Worm (Caenorhabditis elegans): ENCODE data around the gene frpr-14.
A peak's percentile ranks its signal among the peaks of the same experiment; 100 is the strongest.
"Not testable (repeated sequence)": the region's sequence is repeated elsewhere in the genome, so short reads cannot be mapped to it uniquely, and the experiment has no call there.

The frpr-14 gene

DNA sequence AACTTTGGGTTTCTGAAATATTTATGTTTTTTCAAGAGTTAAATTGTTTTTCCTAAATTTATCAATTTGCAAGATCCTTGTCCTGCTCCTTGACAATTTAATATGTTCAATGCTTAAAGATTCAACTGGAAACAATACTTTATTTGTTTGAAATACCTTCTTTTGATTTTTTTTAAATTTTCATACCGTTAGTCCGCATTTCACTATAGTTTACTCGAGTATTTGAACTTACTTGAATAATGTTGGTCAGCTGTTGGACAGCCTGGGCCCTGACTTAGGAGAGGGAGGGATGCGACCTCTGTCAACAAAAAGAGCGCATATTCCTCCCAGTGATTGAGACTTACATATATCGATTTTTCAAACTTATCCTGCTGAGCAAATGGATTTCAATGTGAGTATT, 44.7 kb upstream of the frpr-14 start, which contains the start of gene W04H10.5:
Gene W04H10.5 (plus strand): TSS at position 301 of the 400 bp plus-strand sequence.
- no peak for TF ChIP-seq snpc-4 (tag; optimal IDR thresholded peaks at IDR 0.05)
- peak; percentile 66 for TF ChIP-seq hlh-1 (tag; optimal IDR thresholded peaks at IDR 0.05)

- TF ChIP-seq ceh-83 (GFP tag; optimal IDR thresholded peaks at IDR 0.05) (no peak), lsy-2 (tag; optimal IDR thresholded peaks at IDR 0.05) (no peak), M03D4.4 (tag; optimal IDR thresholded peaks at IDR 0.05) (no peak), cnd-1 (tag; optimal IDR thresholded peaks at IDR 0.05) (no peak), unc-120 (tag; optimal IDR thresholded peaks at IDR 0.05; ENCODE audit: poor library complexity, severe bottlenecking) (no peak), ztf-11 (tag; optimal IDR thresholded peaks at IDR 0.05) (no peak), blmp-1 (tag; optimal IDR thresholded peaks at IDR 0.05) (no peak), bed-3 (GFP tag; optimal IDR thresholded peaks at IDR 0.05) (no peak), nhr-2 (tag; optimal IDR thresholded peaks at IDR 0.05) (no peak)
These were observed 42.4 kb upstream of the frpr-14 start, which contains the start of gene W04H10.6 for ce11 chrII:608341-608740. Gene W04H10.6, minus strand, starts transcription at chrII:608441.

DNA sequence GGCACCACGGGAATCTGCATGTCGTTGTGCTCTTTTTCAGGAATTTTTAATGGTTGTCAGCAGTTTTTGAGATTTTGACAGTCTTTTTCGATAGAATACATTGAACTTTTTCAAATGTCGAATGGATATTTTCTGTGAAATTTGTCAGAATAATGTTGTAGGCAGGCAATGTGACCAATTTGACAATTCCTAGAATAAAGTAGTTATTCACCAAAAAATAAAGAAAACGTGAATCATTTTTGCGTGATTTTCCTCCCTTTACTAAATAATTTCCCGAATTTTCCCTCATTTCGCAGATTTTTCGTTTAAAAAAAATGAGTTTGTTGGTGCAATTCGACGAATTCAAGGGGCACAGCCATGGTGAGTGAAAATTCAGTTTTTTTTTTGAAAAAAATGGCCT, 42.0 kb upstream of the frpr-14 start, which contains the start of gene W04H10.1:
Gene W04H10.1 (plus strand): TSS at position 301 of the 400 bp plus-strand sequence.
- TF ChIP-seq lin-13 (tag; optimal IDR thresholded peaks at IDR 0.05) (no peak), ceh-43 (GFP tag; optimal IDR thresholded peaks at IDR 0.05) (no peak), pha-4 (tag; optimal IDR thresholded peaks at IDR 0.05) (no peak), ceh-83 (GFP tag; optimal IDR thresholded peaks at IDR 0.05) (no peak), sptf-1 (tag; optimal IDR thresholded peaks at IDR 0.05) (no peak), unc-120 (tag; optimal IDR thresholded peaks at IDR 0.05; ENCODE audit: poor library complexity, severe bottlenecking) (no peak), flh-1 (GFP tag; optimal IDR thresholded peaks at IDR 0.05) (no peak), tbx-8 (GFP tag; optimal IDR thresholded peaks at IDR 0.05) (no peak), nhr-2 (tag; optimal IDR thresholded peaks at IDR 0.05) (no peak), bed-3 (GFP tag; optimal IDR thresholded peaks at IDR 0.05) (no peak), lsy-2 (tag; optimal IDR thresholded peaks at IDR 0.05) (no peak), drap-1 (GFP tag; optimal IDR thresholded peaks at IDR 0.05) (no peak), ham-2 (GFP tag; optimal IDR thresholded peaks at IDR 0.05) (no peak), zip-8 (tag; optimal IDR thresholded peaks at IDR 0.05) (no peak), ztf-11 (tag; optimal IDR thresholded peaks at IDR 0.05) (no peak), hlh-1 (tag; optimal IDR thresholded peaks at IDR 0.05) (no peak)

ce11 chrII:612361-612760, 38.4 kb upstream of the frpr-14 start, which contains the start of gene clec-118:
Gene clec-118, minus strand, starts transcription at chrII:612461.
- not testable (repeated sequence) for TF ChIP-seq lin-32 (GFP tag; optimal IDR thresholded peaks at IDR 0.05); elt-1 (tag; optimal IDR thresholded peaks at IDR 0.05; ENCODE audit: borderline replicate concordance, insufficient read depth); ceh-83 (GFP tag; optimal IDR thresholded peaks at IDR 0.05)

DNA sequence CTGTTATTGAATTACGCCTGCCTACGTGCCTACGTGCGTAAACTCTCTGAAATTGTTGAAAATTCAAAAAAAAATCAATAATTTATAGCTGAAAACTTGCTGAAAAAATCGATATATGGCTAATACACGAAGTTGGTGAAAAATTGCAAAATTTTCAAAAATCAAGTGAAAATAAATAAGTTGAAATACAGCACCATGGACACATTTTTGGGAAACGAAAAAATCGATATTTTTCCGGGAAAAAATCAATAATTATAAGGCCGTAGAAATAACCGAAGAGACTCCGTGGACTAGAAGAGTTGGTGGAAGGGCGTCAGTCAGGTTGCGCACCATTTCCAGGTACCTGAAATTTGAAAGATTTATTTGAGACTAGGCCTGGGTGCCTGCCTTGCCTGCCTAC, 36.1 kb upstream of the frpr-14 start:
- TF ChIP-seq unc-39 (tag; optimal IDR thresholded peaks at IDR 0.05) = no peak

DNA sequence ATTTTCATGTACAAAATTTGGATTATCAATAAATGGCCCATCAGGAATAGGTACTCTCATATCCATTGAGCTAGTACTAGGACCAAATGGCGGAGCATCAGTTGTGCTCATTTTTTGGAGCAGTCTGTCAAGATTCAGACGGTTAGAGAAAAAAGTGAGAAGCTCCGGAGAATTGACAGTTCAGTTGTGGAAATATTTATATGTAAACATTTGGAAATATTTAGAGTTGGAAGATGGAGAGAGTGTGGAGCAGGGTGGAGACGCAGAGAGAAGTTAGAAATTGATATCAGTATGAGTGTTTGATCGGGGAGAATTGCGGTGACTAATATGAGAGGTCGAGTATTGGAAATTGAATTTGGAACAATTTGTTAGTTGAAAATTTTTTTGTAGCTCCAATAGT, 29.6 kb upstream of the frpr-14 start:
- TF ChIP-seq M03D4.4 (tag; optimal IDR thresholded peaks at IDR 0.05) = no peak

DNA sequence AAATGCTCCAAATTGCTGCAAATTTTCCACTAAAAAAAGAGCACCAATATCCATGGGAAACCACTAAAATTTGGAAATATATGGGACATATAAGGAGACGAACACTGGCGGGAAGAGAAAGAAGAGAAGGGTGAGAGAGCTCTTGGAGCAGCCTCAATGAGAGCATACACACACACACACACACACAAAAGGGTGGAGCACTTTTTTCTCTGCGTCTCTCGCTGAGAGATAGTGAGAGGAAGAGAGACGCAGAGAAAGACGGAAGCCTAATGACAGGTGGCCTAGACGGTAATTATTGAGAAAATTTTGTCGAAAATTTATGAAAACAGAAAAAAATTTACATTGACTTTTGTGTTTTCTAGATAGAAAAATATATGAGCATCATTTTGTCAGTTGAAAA, 28.3 kb upstream of the frpr-14 start:
- TF ChIP-seq flh-1 (GFP tag; optimal IDR thresholded peaks at IDR 0.05) (no peak), tbx-8 (GFP tag; optimal IDR thresholded peaks at IDR 0.05) (no peak), bed-3 (GFP tag; optimal IDR thresholded peaks at IDR 0.05) (no peak), lsy-2 (tag; optimal IDR thresholded peaks at IDR 0.05) (no peak), mls-2 (tag; optimal IDR thresholded peaks at IDR 0.05) (no peak), pha-4 (tag; optimal IDR thresholded peaks at IDR 0.05) (peak; percentile 39), lin-32 (GFP tag; optimal IDR thresholded peaks at IDR 0.05) (peak; percentile 81), ceh-83 (GFP tag; optimal IDR thresholded peaks at IDR 0.05) (no peak), unc-62 (GFP tag; optimal IDR thresholded peaks at IDR 0.05) (peak; percentile 17), hlh-1 (tag; optimal IDR thresholded peaks at IDR 0.05) (peak; percentile 39), lin-13 (tag; optimal IDR thresholded peaks at IDR 0.05) (no peak), unc-120 (tag; optimal IDR thresholded peaks at IDR 0.05; ENCODE audit: poor library complexity, severe bottlenecking) (peak; percentile 83), mep-1 (tag; optimal IDR thresholded peaks at IDR 0.05) (peak; percentile 66), sptf-1 (tag; optimal IDR thresholded peaks at IDR 0.05) (peak; percentile 10), sem-2 (GFP tag; optimal IDR thresholded peaks at IDR 0.05) (no peak), ces-1 (GFP tag; optimal IDR thresholded peaks at IDR 0.05) (peak; percentile 61), nhr-12 (tag; optimal IDR thresholded peaks at IDR 0.05) (no peak)

All from whole organism, mixed stage, embryonic.